Worm (Caenorhabditis elegans): ENCODE data around the gene znf-474.

DNA sequence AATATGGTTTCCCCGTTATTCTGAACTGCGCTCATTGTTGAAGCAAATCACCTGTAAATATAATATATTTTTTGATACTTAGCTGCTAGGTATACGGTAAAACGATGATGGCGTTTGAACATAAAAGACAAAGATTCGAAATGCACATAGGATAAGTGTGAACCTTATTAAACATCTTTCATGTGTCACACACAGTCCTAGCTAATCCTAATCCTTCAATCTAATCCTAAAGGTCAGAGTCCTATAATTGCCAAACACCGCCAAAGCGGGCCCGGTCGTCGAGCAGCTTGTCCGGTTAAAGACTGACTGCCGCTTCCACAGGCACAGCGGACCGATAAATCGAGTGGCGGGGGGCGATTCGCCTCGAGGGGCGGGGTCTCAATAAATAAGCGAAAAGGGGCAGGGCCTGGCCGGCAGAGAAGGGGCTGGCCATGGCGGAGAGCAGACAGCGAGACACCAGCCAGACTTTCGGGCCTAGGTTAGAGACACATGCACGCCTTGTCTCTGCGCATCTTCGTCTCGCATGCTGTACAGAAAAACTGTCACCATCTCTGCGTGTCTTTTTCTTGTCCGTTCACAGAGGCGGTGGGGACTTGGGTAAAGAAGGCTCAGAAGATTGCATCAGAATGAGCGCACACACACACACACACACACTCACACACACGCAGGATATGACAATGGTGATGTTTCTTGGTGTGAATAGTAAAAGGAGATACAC lies 22.1 kb downstream of the znf-474 start, which contains the start of gene F57G12.1:
- TF ChIP-seq ama-1 (optimal IDR thresholded peaks at IDR 0.05), result peak; percentile 92
- TF ChIP-seq ztf-11 (tag; optimal IDR thresholded peaks at IDR 0.05), result no peak
- peak in 1 of 2 experiments; percentile 8 for TF ChIP-seq daf-16 (GFP tag; optimal IDR thresholded peaks at IDR 0.05)
- TF ChIP-seq daf-16 (tag; optimal IDR thresholded peaks at IDR 0.05), result peak; percentile 10
- peak; percentile 1 to 51 for TF ChIP-seq lsy-2 (tag; optimal IDR thresholded peaks at IDR 0.05)
- no peak for TF ChIP-seq ceh-44 (GFP tag; IDR thresholded peaks at IDR 0.05)
- TF ChIP-seq D1046.2 (GFP tag; IDR thresholded peaks at IDR 0.05), result no peak
- TF ChIP-seq nhr-42 (GFP tag; IDR thresholded peaks at IDR 0.05), result no peak
- peak; percentile 62 for TF ChIP-seq nhr-28 (tag; optimal IDR thresholded peaks at IDR 0.05)
- peak; percentile 56 for TF ChIP-seq rbr-2 (tag; optimal IDR thresholded peaks at IDR 0.05)
- TF ChIP-seq unc-39 (tag; optimal IDR thresholded peaks at IDR 0.05), result no peak
